Fruit fly (Drosophila melanogaster) whole organism, pupa: ENCODE measurements around the gene CG33170.
A peak's percentile ranks its signal among the peaks of the same experiment; 100 is the strongest.

Experiments used
- CG10348 ChIP-seq: fragments of 200-800 bp; sonication (Bioruptor generic); IDR thresholded peaks from 2 replicates; pipeline ENCODE4 v1.3.6; 2022; ENCODE audit warnings: missing biosample characterization, missing genetic modification characterization
- CG13204 ChIP-seq: fragments of 200-800 bp; sonication (Bioruptor generic); optimal IDR thresholded peaks from 2 replicates; lab custom pipeline; 2018; ENCODE audit warnings: missing biosample characterization, mild to moderate bottlenecking, missing genetic modification characterization, moderate library complexity
- CG8301 ChIP-seq: fragments of 200-800 bp; sonication (Bioruptor generic); optimal IDR thresholded peaks from 2 replicates; lab custom pipeline; 2018; ENCODE audit warnings: missing biosample characterization, mild to moderate bottlenecking, missing genetic modification characterization
- D1 ChIP-seq: fragments of 200-800 bp; sonication (Bioruptor generic); optimal IDR thresholded peaks from 2 replicates; lab custom pipeline; 2018; ENCODE audit warnings: missing biosample characterization, mild to moderate bottlenecking, missing genetic modification characterization, moderate library complexity
- EcR ChIP-seq: fragments of 200-800 bp; sonication (Bioruptor generic); optimal IDR thresholded peaks from 3 replicates; lab custom pipeline; 2019; ENCODE audit warnings: missing biosample characterization, missing genetic modification characterization, mild to moderate bottlenecking, moderate library complexity, missing genetic modification reagents
- Ets98B ChIP-seq: fragments of 200-800 bp; sonication (Bioruptor generic); IDR thresholded peaks from 2 replicates; pipeline ENCODE4 v1.3.6; 2022; ENCODE audit warnings: missing biosample characterization, missing genetic modification characterization
- Snoo ChIP-seq: fragments of 200-800 bp; sonication (Bioruptor generic); optimal IDR thresholded peaks from 3 replicates; lab custom pipeline; 2017; ENCODE audit warnings: missing biosample characterization, mild to moderate bottlenecking, missing genetic modification characterization, inconsistent platforms
- fd96Ca ChIP-seq: fragments of 200-800 bp; sonication (Bioruptor generic); IDR thresholded peaks from 3 replicates; pipeline ENCODE4 v1.3.6; 2022; ENCODE audit warnings: missing biosample characterization, missing genetic modification characterization
- gl ChIP-seq: fragments of 200-800 bp; sonication (Bioruptor generic); optimal IDR thresholded peaks from 2 replicates; lab custom pipeline; 2018; ENCODE audit warnings: missing biosample characterization, mild to moderate bottlenecking, missing genetic modification characterization

DNA sequence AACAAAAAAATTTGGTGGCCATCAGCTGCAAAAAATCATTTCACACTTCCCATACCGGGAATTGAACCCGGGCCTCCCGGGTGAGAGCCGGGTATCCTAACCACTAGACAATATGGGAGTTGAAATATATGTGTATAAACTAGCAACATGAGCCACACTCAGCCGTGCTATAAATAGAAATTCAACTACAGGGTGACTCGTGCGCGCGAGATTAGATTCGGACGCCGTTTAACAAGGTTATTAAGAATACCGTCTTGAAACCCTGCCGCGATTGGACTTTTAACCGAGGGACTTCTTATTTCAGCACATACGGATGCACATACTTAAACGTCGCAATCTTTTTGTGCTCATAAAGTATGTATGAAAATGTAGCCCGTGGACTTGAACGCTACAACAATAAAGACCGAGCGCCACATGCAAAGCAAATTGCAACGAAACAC lies 16.7 kb upstream of the CG33170 start:
- peak; percentile 16 for TF ChIP-seq EcR (GFP tag; lab: Kevin White, UChicago)
- no peak for TF ChIP-seq D1 (tag; lab: Kevin White, UChicago)
- no peak for TF ChIP-seq CG10348 (GFP tag; lab: Robert Waterston, UW)
- TF ChIP-seq Ets98B (GFP tag; lab: Robert Waterston, UW) = peak; percentile 26; the same call in 1 of the 2 replicates
- TF ChIP-seq gl = peak; percentile 64
- TF ChIP-seq CG13204 = peak; percentile 24
- TF ChIP-seq CG8301 (tag; lab: Kevin White, UChicago) = no peak
- TF ChIP-seq Snoo = peak; percentile 3
- 0 out of 3 replicates have a peak, but pooled peaks have one; percentile 27 for TF ChIP-seq fd96Ca (GFP tag; lab: Robert Waterston, UW)
